Fruit fly (Drosophila melanogaster): ENCODE results near the gene sds22.

sds22 gene

dm6 chr3R:17400675-17401118 is 9.3 kb downstream of the sds22 start (continued):
- TF ChIP-seq inv (GFP tag; IDR thresholded peaks at IDR 0.05; ENCODE audit: partially characterized antibody) (no peak), pita (GFP tag; optimal IDR thresholded peaks at IDR 0.05) (no peak), CG14710 (tag; optimal IDR thresholded peaks at IDR 0.05) (peak; percentile 53), CG4820 (GFP tag; optimal IDR thresholded peaks at IDR 0.05) (peak; percentile 51), Asciz (GFP tag; optimal IDR thresholded peaks at IDR 0.05) (peak; percentile 38), CG17912 (GFP tag; optimal IDR thresholded peaks at IDR 0.05) (no peak), wor (GFP tag; IDR thresholded peaks at IDR 0.05) (no peak), gt (GFP tag; IDR thresholded peaks at IDR 0.05) (no peak), MBD-R2 (GFP tag; IDR thresholded peaks at IDR 0.05) (no peak), Hmr (GFP tag; optimal IDR thresholded peaks at IDR 0.05) (peak; percentile 22), Med (GFP tag) (peak; percentile 85), CG13287 (GFP tag; IDR thresholded peaks at IDR 0.05; ENCODE audit: partially characterized antibody) (no peak), kay (GFP tag; optimal IDR thresholded peaks at IDR 0.05) (no peak), B-H1 (GFP tag; IDR thresholded peaks at IDR 0.05) (no peak), Sox100B (GFP tag; optimal IDR thresholded peaks at IDR 0.05) (peak; percentile 57), sqz (GFP tag; optimal IDR thresholded peaks at IDR 0.05) (no peak), zen2 (GFP tag; IDR thresholded peaks at IDR 0.05; ENCODE audit: partially characterized antibody) (no peak), CG6175 (GFP tag; IDR thresholded peaks at IDR 0.05) (no peak), CG7839 (tag; optimal IDR thresholded peaks at IDR 0.05) (peak; percentile 76), ttk (GFP tag; IDR thresholded peaks at IDR 0.05) (peak; percentile 16; the same call in 1 of the 2 replicates), CG8765 (GFP tag; IDR thresholded peaks at IDR 0.05) (no peak), sens (GFP tag) (peak; percentile 94), Dip2 (GFP tag; IDR thresholded peaks at IDR 0.05) (no peak), CG15479 (GFP tag; optimal IDR thresholded peaks at IDR 0.05) (no peak), shn (GFP tag; optimal IDR thresholded peaks at IDR 0.05) (no peak), CG3407 (GFP tag; optimal IDR thresholded peaks at IDR 0.05) (no peak), CG9797 (GFP tag; optimal IDR thresholded peaks at IDR 0.05) (no peak), CG10979 (tag; optimal IDR thresholded peaks at IDR 0.05) (peak; percentile 74), kah (GFP tag; optimal IDR thresholded peaks at IDR 0.05) (peak; percentile 13), CG13424 (tag; optimal IDR thresholded peaks at IDR 0.05) (no peak), sisA (GFP tag; IDR thresholded peaks at IDR 0.05) (peak; percentile 46; the same call in 1 of the 2 replicates), Eip74EF (GFP tag; optimal IDR thresholded peaks at IDR 0.05) (peak in 1 of 2 experiments; percentile 81), slbo (GFP tag; IDR thresholded peaks at IDR 0.05) (no peak), CG12744 (GFP tag; optimal IDR thresholded peaks at IDR 0.05) (no peak), CG4854 (GFP tag; optimal IDR thresholded peaks at IDR 0.05) (peak; percentile 34), Aef1 (GFP tag; IDR thresholded peaks at IDR 0.05) (peak; percentile 25; the same call in 2 of the 3 replicates), pan (optimal IDR thresholded peaks at IDR 0.05) (no peak), pan (GFP tag; optimal IDR thresholded peaks at IDR 0.05 in 1 of 2, IDR thresholded peaks at IDR 0.05 in 1 of 2) (peak in 1 of 2 experiments; percentile 63), H2.0 (GFP tag; IDR thresholded peaks at IDR 0.05) (no peak), CrebB (tag; optimal IDR thresholded peaks at IDR 0.05) (no peak), Scr (GFP tag; IDR thresholded peaks at IDR 0.05; ENCODE audit: partially characterized antibody) (no peak), CG3995 (GFP tag; optimal IDR thresholded peaks at IDR 0.05) (no peak), Sox102F (GFP tag; optimal IDR thresholded peaks at IDR 0.05) (peak; percentile 3), CG4404 (GFP tag; IDR thresholded peaks at IDR 0.05) (no peak), CG15269 (tag; optimal IDR thresholded peaks at IDR 0.05) (peak; percentile 19), Ada2b (GFP tag; IDR thresholded peaks at IDR 0.05) (peak; percentile 48), ssp (GFP tag; IDR thresholded peaks at IDR 0.05) (no peak), CG13775 (GFP tag; optimal IDR thresholded peaks at IDR 0.05) (no peak), NC2β (GFP tag; optimal IDR thresholded peaks at IDR 0.05) (no peak), dmrt99B (tag; optimal IDR thresholded peaks at IDR 0.05) (peak; percentile 78), croc (GFP tag; conservative IDR thresholded peaks at IDR 0.05) (0 out of 3 replicates have a peak, but pooled peaks have one; percentile 24)

All from whole organism, embryonic.